Comparison of ENCODE assay signal across 4 fruit fly cellular contexts in genomic region chrX:13737939-13738338, dm6.
TF ChIP-seq lines count a peak whose summit lies in the region.

Gene CG11134, plus strand, starts transcription at chrX:13737942.

- no peak for TF ChIP-seq CTCF in whole organism, embryonic (GFP tag; optimal IDR thresholded peaks at IDR 0.05; lab: Kevin White, UChicago)

TF ChIP-seq in whole organism, adult, 20 proteins besides CTCF, POLR2A, EP300 and RAD21:
- TF ChIP-seq CG1620 (GFP tag; optimal IDR thresholded peaks at IDR 0.05; lab: Kevin White, UChicago) (no peak), cnc (optimal IDR thresholded peaks at IDR 0.05; lab: Kevin White, UChicago) (no peak), bab1 (GFP tag; optimal IDR thresholded peaks at IDR 0.05; lab: Kevin White, UChicago) (peak; percentile 16), Crg-1 (GFP tag; optimal IDR thresholded peaks at IDR 0.05; lab: Kevin White, UChicago) (no peak), toe (GFP tag; optimal IDR thresholded peaks at IDR 0.05; lab: Kevin White, UChicago) (no peak), kay (GFP tag; lab: Kevin White, UChicago; ENCODE audit: borderline replicate concordance) (no peak), pad (GFP tag; optimal IDR thresholded peaks at IDR 0.05; lab: Kevin White, UChicago) (no peak), cic (GFP tag; optimal IDR thresholded peaks at IDR 0.05; lab: Kevin White, UChicago) (peak; percentile 5), tj (GFP tag; optimal IDR thresholded peaks at IDR 0.05; lab: Kevin White, UChicago) (no peak)
TF ChIP-seq in whole organism, adult: peak in this region for 2.

TF ChIP-seq in whole organism, embryonic, 481 proteins besides CTCF, POLR2A, EP300 and RAD21 (continues in another document):
- TF ChIP-seq Sry-δ (GFP tag; optimal IDR thresholded peaks at IDR 0.05; lab: Kevin White, UChicago) (peak; percentile 33), BEAF-32 (GFP tag; optimal IDR thresholded peaks at IDR 0.05; lab: Kevin White, UChicago) (peak; percentile 45), CG16813 (GFP tag; IDR thresholded peaks at IDR 0.05; lab: Robert Waterston, UW; ENCODE audit: partially characterized antibody) (peak; percentile 47; the same call in 1 of the 3 replicates), hbn (GFP tag; IDR thresholded peaks at IDR 0.05; lab: Robert Waterston, UW; ENCODE audit: partially characterized antibody) (peak; percentile 14; the same call in 1 of the 2 replicates), MBD-R2 (GFP tag; IDR thresholded peaks at IDR 0.05; lab: Robert Waterston, UW) (peak; percentile 33), Myb (GFP tag; optimal IDR thresholded peaks at IDR 0.05; lab: Kevin White, UChicago) (peak; percentile 61), Dip3 (GFP tag; optimal IDR thresholded peaks at IDR 0.05; lab: Kevin White, UChicago) (no peak), sens (GFP tag; lab: Kevin White, UChicago) (no peak), Mrtf (GFP tag; IDR thresholded peaks at IDR 0.05; lab: Robert Waterston, UW) (no peak), CG14441 (GFP tag; IDR thresholded peaks at IDR 0.05; lab: Robert Waterston, UW) (no peak), Dref (GFP tag; IDR thresholded peaks at IDR 0.05; lab: Robert Waterston, UW) (peak; percentile 64), Pdp1 (GFP tag; optimal IDR thresholded peaks at IDR 0.05; lab: Kevin White, UChicago) (peak in 1 of 2 experiments; percentile 15), CG15479 (GFP tag; optimal IDR thresholded peaks at IDR 0.05; lab: Kevin White, UChicago) (peak; percentile 52), CG2116 (GFP tag; optimal IDR thresholded peaks at IDR 0.05; lab: Kevin White, UChicago) (peak; percentile 84), Dp (GFP tag; optimal IDR thresholded peaks at IDR 0.05; lab: Kevin White, UChicago) (peak; percentile 57), zen2 (GFP tag; IDR thresholded peaks at IDR 0.05; lab: Robert Waterston, UW; ENCODE audit: partially characterized antibody) (0 out of 3 replicates have a peak, but pooled peaks have one; percentile 43), bbx (GFP tag; IDR thresholded peaks at IDR 0.05; lab: Robert Waterston, UW; ENCODE audit: partially characterized antibody) (peak; percentile 60; the same call in 1 of the 2 replicates), HLH4C (GFP tag; IDR thresholded peaks at IDR 0.05; lab: Robert Waterston, UW; ENCODE audit: partially characterized antibody) (peak; percentile 60; the same call in 2 of the 3 replicates), insv (GFP tag; optimal IDR thresholded peaks at IDR 0.05; lab: Kevin White, UChicago) (peak in 1 of 2 experiments; percentile 83), pzg (GFP tag; optimal IDR thresholded peaks at IDR 0.05; lab: Kevin White, UChicago) (peak; percentile 38), tna (GFP tag; IDR thresholded peaks at IDR 0.05; lab: Robert Waterston, UW; ENCODE audit: partially characterized antibody) (peak; percentile 58), pita (GFP tag; optimal IDR thresholded peaks at IDR 0.05; lab: Kevin White, UChicago) (no peak), CG31365 (tag; optimal IDR thresholded peaks at IDR 0.05; lab: Kevin White, UChicago) (no peak), da (GFP tag; optimal IDR thresholded peaks at IDR 0.05; lab: Kevin White, UChicago) (no peak), Scr (GFP tag; IDR thresholded peaks at IDR 0.05; lab: Robert Waterston, UW; ENCODE audit: partially characterized antibody) (peak; percentile 51)

TF ChIP-seq in whole organism, prepupa, 60 proteins besides CTCF, POLR2A, EP300 and RAD21:
- TF ChIP-seq fkh (GFP tag; optimal IDR thresholded peaks at IDR 0.05; lab: Kevin White, UChicago) (peak; percentile 75), Met (GFP tag; optimal IDR thresholded peaks at IDR 0.05; lab: Kevin White, UChicago) (no peak)

TF ChIP-seq in whole organism, wandering third instar larva, 38 proteins besides CTCF, POLR2A, EP300 and RAD21:
- TF ChIP-seq tai (GFP tag; optimal IDR thresholded peaks at IDR 0.05; lab: Kevin White, UChicago) (no peak), Vsx2 (GFP tag; optimal IDR thresholded peaks at IDR 0.05; lab: Kevin White, UChicago; ENCODE audit: partially characterized antibody) (no peak), Hnf4 (GFP tag; optimal IDR thresholded peaks at IDR 0.05; lab: Kevin White, UChicago) (no peak), Jra (GFP tag; optimal IDR thresholded peaks at IDR 0.05; lab: Kevin White, UChicago) (no peak), Rel (GFP tag; optimal IDR thresholded peaks at IDR 0.05; lab: Kevin White, UChicago) (no peak), Rel (tag; optimal IDR thresholded peaks at IDR 0.05; lab: Kevin White, UChicago) (peak; percentile 5)
